Worm (Caenorhabditis elegans): ENCODE results near the gene C13G3.12.

DNA sequence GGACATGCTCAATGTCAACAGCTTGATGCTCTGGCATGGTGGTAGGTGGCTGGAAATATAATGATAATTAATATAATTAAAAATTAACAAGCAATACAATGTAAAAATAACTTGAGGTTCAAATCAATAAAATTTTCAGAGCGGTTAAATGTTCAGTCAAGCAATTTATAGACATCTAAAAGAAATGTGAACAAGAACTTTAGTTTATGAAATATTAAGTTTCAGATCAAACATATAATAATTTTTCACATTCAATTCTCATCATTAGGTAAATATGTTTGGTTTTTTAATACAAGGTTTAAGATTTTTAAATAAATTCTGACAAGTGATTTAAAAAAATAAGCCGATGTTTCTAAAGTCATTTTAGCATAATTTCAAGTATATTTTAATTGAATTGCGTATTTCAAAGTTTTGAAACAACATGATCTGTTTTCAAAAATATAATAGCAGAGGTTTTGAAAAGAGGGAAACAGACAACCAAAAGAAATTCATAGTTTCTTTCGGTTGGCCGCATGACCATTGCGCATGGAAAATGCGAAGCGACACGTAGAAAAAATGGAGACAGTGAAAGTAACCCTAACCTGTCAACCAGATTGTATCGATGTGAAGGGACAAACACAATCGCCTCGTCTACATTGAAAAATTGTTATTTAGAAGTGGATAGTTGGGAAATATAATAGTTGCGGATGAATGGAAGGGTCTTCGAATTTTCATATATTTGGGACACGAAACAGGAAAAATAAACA is 37.7 kb upstream of the C13G3.12 start, which contains the start of gene T04C12.11:
- TF ChIP-seq nhr-237 (tag; optimal IDR thresholded peaks at IDR 0.05) (no peak), mab-5 (tag; optimal IDR thresholded peaks at IDR 0.05) (no peak), lin-13 (tag; optimal IDR thresholded peaks at IDR 0.05) (no peak), mep-1 (tag; optimal IDR thresholded peaks at IDR 0.05) (no peak), ceh-39 (tag; optimal IDR thresholded peaks at IDR 0.05) (no peak), snpc-4 (tag; optimal IDR thresholded peaks at IDR 0.05) (no peak), lin-32 (GFP tag; optimal IDR thresholded peaks at IDR 0.05) (no peak), hlh-1 (tag; optimal IDR thresholded peaks at IDR 0.05) (no peak), unc-62 (GFP tag; optimal IDR thresholded peaks at IDR 0.05) (no peak)

Measured in whole organism, mixed stage, embryonic.